Worm (Caenorhabditis elegans): ENCODE data around the gene nhr-181.

DNA sequence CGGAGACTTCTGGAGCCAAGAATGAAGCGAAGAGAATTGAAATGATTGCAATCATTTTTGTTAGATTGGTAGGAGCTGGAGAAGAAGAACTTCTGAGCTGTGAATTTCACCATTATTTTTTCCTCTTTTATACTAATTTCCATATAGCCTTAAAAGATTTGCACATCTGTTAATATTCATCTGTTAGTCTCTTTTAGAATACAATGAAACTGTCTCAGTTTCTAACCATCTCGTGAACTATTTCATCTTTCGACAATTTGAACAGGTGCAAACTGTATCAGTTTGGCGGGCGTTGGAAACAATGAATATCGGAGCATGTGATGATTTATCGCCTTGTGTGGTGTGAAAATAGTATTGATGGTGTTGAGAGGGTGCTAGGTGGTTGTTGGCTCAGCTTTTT is 27.6 kb downstream of the nhr-181 start, which contains the start of gene phat-5:
- TF ChIP-seq mep-1 (tag; optimal IDR thresholded peaks at IDR 0.05) (no peak), daf-12 (tag; optimal IDR thresholded peaks at IDR 0.05) (no peak), hmg-1.1 (GFP tag; IDR thresholded peaks at IDR 0.05) (no peak), snpc-4 (tag; optimal IDR thresholded peaks at IDR 0.05) (no peak), nhr-76 (tag; optimal IDR thresholded peaks at IDR 0.05) (no peak)

All from whole organism, L4 larva.